Worm (Caenorhabditis elegans) whole organism, L3 larva: Measurements from ENCODE around the gene rbx-1.

Source experiments
- daf-12 ChIP-seq: fragments of 150-350 bp; optimal IDR thresholded peaks from 2 replicates; lab custom pipeline; 2014; ENCODE audit warnings: missing biosample characterization, missing genetic modification reagents, missing genetic modification characterization
- lin-39 ChIP-seq: fragments of 150-350 bp; optimal IDR thresholded peaks from 2 replicates; lab custom pipeline; 2018; ENCODE audit warnings: missing biosample characterization, missing genetic modification reagents, missing genetic modification characterization
- nhr-11 ChIP-seq: fragments of 150-350 bp; optimal IDR thresholded peaks from 2 replicates; lab custom pipeline; 2014; ENCODE audit warnings: missing biosample characterization, missing genetic modification characterization
- pqm-1 ChIP-seq: fragments of 150-350 bp; optimal IDR thresholded peaks from 2 replicates; lab custom pipeline; 2017; ENCODE audit warnings: missing biosample characterization, missing genetic modification characterization, inconsistent platforms
- unc-62 ChIP-seq: fragments of 150-350 bp; sonication (generic microtip); optimal IDR thresholded peaks from 4 replicates; lab custom pipeline; 2014; ENCODE audit warnings: missing biosample characterization, missing genetic modification reagents, missing genetic modification characterization

DNA sequence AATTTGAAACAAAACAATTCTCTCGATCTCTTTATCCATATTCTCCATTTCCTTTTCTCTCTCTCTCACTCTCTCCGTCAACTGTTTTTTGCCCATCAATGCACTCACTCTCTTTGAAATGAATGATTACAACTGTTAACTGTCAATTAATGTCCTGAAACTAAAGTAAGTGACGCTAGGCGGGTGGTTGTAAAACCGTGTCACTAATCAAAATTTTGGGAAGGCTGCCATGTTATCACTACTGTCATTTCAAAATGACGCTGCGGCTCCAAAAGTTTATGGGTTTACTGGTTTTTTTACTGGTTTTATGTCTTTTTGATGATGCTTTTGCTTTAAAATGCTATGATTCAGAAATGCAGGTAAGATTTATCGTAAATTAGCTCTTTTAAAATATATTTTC is 11.2 kb downstream of the rbx-1 start, which contains the start of gene ZK287.9:
- TF ChIP-seq nhr-11 (tag; lab: Kevin White, UChicago) (no peak), unc-62 (GFP tag; lab: Kevin White, UChicago) (no peak), pqm-1 (tag; lab: Kevin White, UChicago) (peak; percentile 37), lin-39 (tag; lab: Kevin White, UChicago) (no peak), daf-12 (tag; lab: Kevin White, UChicago) (no peak)
